Worm (Caenorhabditis elegans) whole organism, early embryonic: ENCODE results near the gene F12F6.1.

Experiments used
- ama-1 ChIP-seq: fragments of 150-350 bp; optimal IDR thresholded peaks from 2 replicates; lab custom pipeline; 2014
- ceh-13 ChIP-seq: fragments of 200-800 bp; sonication (Bioruptor generic); optimal IDR thresholded peaks from 2 replicates; lab custom pipeline; 2018; ENCODE audit warnings: mild to moderate bottlenecking, missing genetic modification characterization, missing compliant biosample characterization
- ceh-36 ChIP-seq: sonication (generic microtip); optimal IDR thresholded peaks from 2 replicates; lab custom pipeline; 2016; ENCODE audit warnings: missing genetic modification characterization, inconsistent platforms, missing compliant biosample characterization
- ets-7 ChIP-seq: sonication (generic microtip); optimal IDR thresholded peaks from 2 replicates; lab custom pipeline; 2016; ENCODE audit warnings: missing genotype, missing genetic modification characterization, missing compliant biosample characterization
- flt-1 ChIP-seq: fragments of 200-800 bp; sonication (Bioruptor generic); IDR thresholded peaks from 2 replicates; pipeline ENCODE4 v1.3.6; 2022; ENCODE audit warnings: missing genetic modification characterization, missing compliant biosample characterization

DNA sequence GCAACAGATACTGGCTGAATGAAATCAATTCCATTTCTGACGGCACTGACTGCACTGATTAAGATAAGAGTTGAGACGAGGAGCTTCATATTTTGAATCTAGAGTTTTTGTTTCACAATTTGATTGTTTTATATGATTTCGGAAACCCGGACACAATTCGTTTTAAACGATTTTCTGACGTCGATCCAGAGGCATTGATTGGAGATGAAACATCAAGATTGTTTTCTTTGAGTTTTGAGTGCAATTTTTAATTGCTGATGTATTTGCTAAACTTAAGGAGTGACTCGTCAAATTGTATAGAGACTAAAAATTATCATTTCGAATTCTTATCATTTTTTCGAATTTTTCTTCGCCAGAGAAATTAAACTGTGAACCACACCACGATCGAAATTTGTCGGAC lies 44.1 kb downstream of the F12F6.1 start, which contains the start of gene lys-6:
- TF ChIP-seq ets-7 (tag; lab: Kevin White, UChicago) (no peak), flt-1 (GFP tag; lab: Robert Waterston, UW) (no peak), ama-1 (lab: Kevin White, UChicago) (no peak), ceh-13 (GFP tag; lab: Kevin White, UChicago) (no peak), ceh-36 (no peak)
